Worm (Caenorhabditis elegans) whole organism, L1 larva: Measurements from ENCODE around the gene pat-6.

Experiments
- F16B12.6 ChIP-seq: fragments of 150-350 bp; optimal IDR thresholded peaks from 2 replicates; lab custom pipeline; 2014; ENCODE audit warnings: missing biosample characterization, missing genetic modification characterization
- aly-2 ChIP-seq: fragments of 150-350 bp; optimal IDR thresholded peaks from 2 replicates; lab custom pipeline; 2014; ENCODE audit warnings: missing biosample characterization, missing genetic modification characterization
- ama-1 ChIP-seq: fragments of 150-350 bp; optimal IDR thresholded peaks from 2 replicates; lab custom pipeline; 2014
- egl-13 ChIP-seq: sonication (generic microtip); optimal IDR thresholded peaks from 2 replicates; lab custom pipeline; 2016; ENCODE audit warnings: missing genotype, missing genetic modification reagents, missing genetic modification characterization, missing compliant biosample characterization
- ets-5 ChIP-seq: fragments of 200-800 bp; sonication (Bioruptor generic); IDR thresholded peaks from 2 replicates; pipeline ENCODE4 v1.3.6; 2022; ENCODE audit warnings: missing genetic modification characterization, missing compliant biosample characterization
- irx-1 ChIP-seq: sonication (generic microtip); optimal IDR thresholded peaks from 2 replicates; lab custom pipeline; 2016; ENCODE audit warnings: missing genetic modification characterization, missing compliant biosample characterization
- nhr-90 ChIP-seq: sonication (generic microtip); optimal IDR thresholded peaks from 2 replicates; lab custom pipeline; 2016; ENCODE audit warnings: mild to moderate bottlenecking, missing genetic modification characterization, missing compliant biosample characterization; ENCODE audit not compliant: poor library complexity
- pqm-1 ChIP-seq: sonication (generic microtip); optimal IDR thresholded peaks from 3 replicates; lab custom pipeline; 2017; ENCODE audit warnings: missing biosample characterization, missing genetic modification characterization
- unc-86 ChIP-seq: sonication (generic microtip); optimal IDR thresholded peaks from 2 replicates; lab custom pipeline; 2016; ENCODE audit warnings: missing genetic modification characterization, missing compliant biosample characterization
- vab-15 ChIP-seq: sonication (generic microtip); optimal IDR thresholded peaks from 2 replicates; lab custom pipeline; 2017; ENCODE audit warnings: missing genotype, mild to moderate bottlenecking, missing genetic modification characterization, missing compliant biosample characterization
- zag-1 ChIP-seq: fragments of 150-350 bp; optimal IDR thresholded peaks from 2 replicates; lab custom pipeline; 2014; ENCODE audit warnings: missing biosample characterization, missing genetic modification characterization

DNA sequence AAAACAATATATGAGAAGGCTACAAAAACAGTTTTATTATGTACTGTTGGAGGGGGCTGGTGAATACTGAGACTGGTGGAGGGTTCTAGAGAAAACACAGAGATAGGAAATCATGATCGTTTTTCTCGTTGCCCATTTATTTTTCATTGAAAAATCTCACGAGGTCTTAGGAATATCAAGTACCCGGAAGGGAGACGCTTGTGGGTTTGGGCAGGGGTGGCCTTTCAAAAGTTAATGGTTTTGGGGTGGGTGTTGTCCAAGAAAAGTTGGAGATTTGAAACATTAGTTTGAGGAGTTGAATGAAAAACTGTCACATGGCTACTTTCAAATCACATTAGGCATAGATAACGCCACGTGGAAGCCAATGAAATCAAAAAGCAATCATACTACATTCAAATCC, 30.7 kb upstream of the pat-6 start:
- TF ChIP-seq ets-5 (no peak), irx-1 (tag; lab: Kevin White, UChicago) (no peak), zag-1 (tag; lab: Kevin White, UChicago) (no peak), egl-13 (tag; lab: Kevin White, UChicago) (no peak), aly-2 (tag; lab: Kevin White, UChicago) (no peak), pqm-1 (tag; lab: Kevin White, UChicago) (no peak), unc-86 (tag; lab: Kevin White, UChicago) (no peak), nhr-90 (tag; lab: Kevin White, UChicago) (peak; percentile 27), ama-1 (lab: Kevin White, UChicago) (no peak), vab-15 (no peak), F16B12.6 (no peak)
